Worm (Caenorhabditis elegans): Measurements from ENCODE around the gene kin-16.

kin-16 gene

DNA sequence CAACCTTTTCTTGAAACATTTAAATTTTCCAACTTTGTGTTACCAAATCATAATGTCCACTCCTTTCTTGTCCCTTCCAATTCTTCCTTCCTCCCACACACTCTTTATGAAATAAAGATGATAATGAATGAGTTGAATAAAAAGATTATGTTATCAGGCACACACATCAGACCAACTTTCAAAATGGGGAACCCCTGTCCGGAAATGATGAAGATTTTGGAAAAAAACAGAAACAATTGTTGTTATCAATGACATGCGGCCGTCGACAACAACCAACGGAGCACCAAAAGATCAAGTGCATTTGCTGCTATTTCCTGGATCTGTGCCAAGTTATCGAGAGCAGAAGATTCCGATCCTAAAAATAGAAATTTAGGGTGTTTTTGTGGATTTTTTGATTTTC is 47.4 kb upstream of the kin-16 start (continued):
- TF ChIP-seq Y105C5A.15 (GFP tag; IDR thresholded peaks at IDR 0.05): no peak
- no peak for TF ChIP-seq T26A8.4 (GFP tag; IDR thresholded peaks at IDR 0.05)
- TF ChIP-seq ztf-7 (tag; optimal IDR thresholded peaks at IDR 0.05): no peak
- no peak for TF ChIP-seq lin-13 (GFP tag; optimal IDR thresholded peaks at IDR 0.05)
- peak in 1 of 2 experiments; percentile 90 for TF ChIP-seq unc-62 (GFP tag; optimal IDR thresholded peaks at IDR 0.05 in 1 of 2)
- TF ChIP-seq unc-62 (tag; optimal IDR thresholded peaks at IDR 0.05): no peak
- TF ChIP-seq lin-29 (GFP tag; IDR thresholded peaks at IDR 0.05): no peak
- TF ChIP-seq Y48G9A.11 (GFP tag; IDR thresholded peaks at IDR 0.05): no peak
- no peak for TF ChIP-seq vab-7 (GFP tag; IDR thresholded peaks at IDR 0.05)
- TF ChIP-seq arid-1 (GFP tag; conservative IDR thresholded peaks at IDR 0.05): no peak
- TF ChIP-seq cey-2 (tag; optimal IDR thresholded peaks at IDR 0.05; ENCODE audit: borderline replicate concordance, insufficient read depth): no peak
- TF ChIP-seq hmg-1.1 (GFP tag; IDR thresholded peaks at IDR 0.05): no peak
- peak in 1 of 2 experiments; percentile 59 for TF ChIP-seq hif-1 (tag; optimal IDR thresholded peaks at IDR 0.05)
- TF ChIP-seq tag-97 (GFP tag; IDR thresholded peaks at IDR 0.05): no peak
- TF ChIP-seq nhr-48 (tag; optimal IDR thresholded peaks at IDR 0.05): no peak
- TF ChIP-seq aly-2 (tag; optimal IDR thresholded peaks at IDR 0.05): no peak
- no peak for TF ChIP-seq F37D6.2 (tag; optimal IDR thresholded peaks at IDR 0.05)
- peak; percentile 42; the same call in 1 of the 2 replicates for TF ChIP-seq lin-1 (GFP tag; IDR thresholded peaks at IDR 0.05)
- TF ChIP-seq lin-39 (tag; optimal IDR thresholded peaks at IDR 0.05): no peak
- TF ChIP-seq ces-1 (GFP tag; optimal IDR thresholded peaks at IDR 0.05): no peak
- TF ChIP-seq nhr-102 (tag; optimal IDR thresholded peaks at IDR 0.05): no peak
- no peak for TF ChIP-seq spr-1 (tag; optimal IDR thresholded peaks at IDR 0.05)
- no peak for TF ChIP-seq zag-1 (tag; optimal IDR thresholded peaks at IDR 0.05)
- TF ChIP-seq ceh-82 (tag; optimal IDR thresholded peaks at IDR 0.05): no peak
- no peak for TF ChIP-seq unc-130 (GFP tag; optimal IDR thresholded peaks at IDR 0.05)
- no peak for TF ChIP-seq spr-3 (GFP tag; optimal IDR thresholded peaks at IDR 0.05)

DNA sequence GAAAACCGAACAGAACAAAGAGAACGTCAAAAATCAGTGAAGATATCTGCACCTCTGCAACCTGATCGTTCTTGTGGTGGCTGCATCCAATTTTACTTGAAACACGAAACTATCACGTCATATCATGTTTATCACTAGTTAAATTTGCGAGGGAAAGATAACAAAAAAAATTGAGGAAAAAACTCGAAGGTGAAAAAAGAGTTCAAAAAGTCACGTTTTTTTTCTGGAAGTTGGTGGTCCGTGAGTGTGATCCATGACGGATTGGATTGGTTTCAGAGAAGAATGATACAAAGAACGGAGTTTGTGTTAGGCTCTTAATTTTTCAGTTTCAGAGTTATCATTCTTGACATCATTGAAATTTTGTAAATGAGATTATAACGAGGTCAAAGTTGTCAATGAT is 46.6 kb upstream of the kin-16 start:
- no peak for TF ChIP-seq egl-27 (tag; optimal IDR thresholded peaks at IDR 0.05)
- TF ChIP-seq mep-1 (tag; optimal IDR thresholded peaks at IDR 0.05): no peak
- TF ChIP-seq aha-1 (tag): no peak
- TF ChIP-seq hlh-11 (tag; optimal IDR thresholded peaks at IDR 0.05): peak; percentile 37
- TF ChIP-seq ama-1 (optimal IDR thresholded peaks at IDR 0.05): no peak
- no peak for TF ChIP-seq zag-1 (tag; optimal IDR thresholded peaks at IDR 0.05)
- no peak for TF ChIP-seq unc-62 (GFP tag; optimal IDR thresholded peaks at IDR 0.05 in 1 of 2)
- no peak for TF ChIP-seq unc-62 (tag; optimal IDR thresholded peaks at IDR 0.05)
- peak; percentile 23 for TF ChIP-seq nhr-28 (tag; optimal IDR thresholded peaks at IDR 0.05)
- peak; percentile 27 for TF ChIP-seq hlh-30 (tag; optimal IDR thresholded peaks at IDR 0.05; ENCODE audit: insufficient read depth)
- no peak for TF ChIP-seq Y75B8A.6 (GFP tag; IDR thresholded peaks at IDR 0.05)
- no peak for TF ChIP-seq nhr-76 (tag; optimal IDR thresholded peaks at IDR 0.05)
- TF ChIP-seq daf-16 (GFP tag; optimal IDR thresholded peaks at IDR 0.05): no peak
- TF ChIP-seq daf-16 (tag; optimal IDR thresholded peaks at IDR 0.05): peak; percentile 19
- TF ChIP-seq nhr-10 (tag; optimal IDR thresholded peaks at IDR 0.05): no peak
- peak; percentile 8 for TF ChIP-seq pqm-1 (tag; optimal IDR thresholded peaks at IDR 0.05)
- TF ChIP-seq Y5F2A.4 (GFP tag; optimal IDR thresholded peaks at IDR 0.05): no peak
- no peak for TF ChIP-seq T26A8.4 (GFP tag; IDR thresholded peaks at IDR 0.05)
- no peak for TF ChIP-seq snpc-4 (tag; optimal IDR thresholded peaks at IDR 0.05)
- TF ChIP-seq dmd-6 (GFP tag; IDR thresholded peaks at IDR 0.05): peak; percentile 56
- TF ChIP-seq unc-39 (tag; optimal IDR thresholded peaks at IDR 0.05): no peak
- TF ChIP-seq hif-1 (tag; optimal IDR thresholded peaks at IDR 0.05): peak in 1 of 2 experiments; percentile 82
- TF ChIP-seq php-3 (GFP tag; IDR thresholded peaks at IDR 0.05): no peak

Data from whole organism, L4 larva.